Fruit fly (Drosophila melanogaster) whole organism, embryonic: ENCODE measurements around the gene Glg1.
A peak's percentile ranks its signal among the peaks of the same experiment; 100 is the strongest.

Source experiments
- Adf1 ChIP-seq: fragments of 200-800 bp; sonication (Bioruptor generic); IDR thresholded peaks from 2 replicates; pipeline ENCODE4 v1.3.6; 2022; ENCODE audit warnings: missing biosample characterization, missing genetic modification characterization
- CG10565 ChIP-seq: fragments of 200-800 bp; sonication (Bioruptor generic); optimal IDR thresholded peaks from 3 replicates; lab custom pipeline; 2016; ENCODE audit warnings: missing biosample characterization, mild to moderate bottlenecking, missing genetic modification characterization
- CG10654 ChIP-seq: fragments of 200-800 bp; sonication (Bioruptor generic); optimal IDR thresholded peaks from 2 replicates; lab custom pipeline; 2016; ENCODE audit warnings: missing biosample characterization, missing genetic modification characterization
- CG11696 ChIP-seq: fragments of 200-800 bp; sonication (Bioruptor generic); IDR thresholded peaks from 2 replicates; pipeline ENCODE4 v1.3.6; 2022; ENCODE audit warnings: missing biosample characterization, missing genetic modification characterization
- CG12155 ChIP-seq: fragments of 200-800 bp; sonication (Bioruptor generic); optimal IDR thresholded peaks from 3 replicates; lab custom pipeline; 2016; ENCODE audit warnings: missing biosample characterization, missing genetic modification characterization
- CG12219 ChIP-seq: fragments of 200-800 bp; sonication (Bioruptor generic); optimal IDR thresholded peaks from 3 replicates; lab custom pipeline; 2018; ENCODE audit warnings: missing biosample characterization, mild to moderate bottlenecking, missing genetic modification characterization
- CG12769 ChIP-seq: fragments of 200-800 bp; sonication (Bioruptor generic); optimal IDR thresholded peaks from 2 replicates; lab custom pipeline; 2019; ENCODE audit warnings: missing biosample characterization, mild to moderate bottlenecking, missing genetic modification characterization, moderate library complexity
- CG13296 ChIP-seq: fragments of 200-800 bp; sonication (Bioruptor generic); optimal IDR thresholded peaks from 3 replicates; lab custom pipeline; 2018; ENCODE audit warnings: missing biosample characterization, mild to moderate bottlenecking, missing genetic modification characterization
- CG15479 ChIP-seq: fragments of 200-800 bp; sonication (Bioruptor generic); optimal IDR thresholded peaks from 3 replicates; lab custom pipeline; 2019; ENCODE audit warnings: missing biosample characterization, mild to moderate bottlenecking, missing genetic modification characterization, moderate library complexity
- CG16813 ChIP-seq: fragments of 200-800 bp; sonication (Bioruptor generic); IDR thresholded peaks from 3 replicates; pipeline ENCODE4 v1.3.6; 2022; ENCODE audit warnings: missing biosample characterization, missing genetic modification characterization; ENCODE audit not compliant: partially characterized antibody
- CG2889 ChIP-seq: fragments of 200-800 bp; sonication (Bioruptor generic); IDR thresholded peaks from 3 replicates; pipeline ENCODE4 v1.3.6; 2022; ENCODE audit warnings: missing biosample characterization, missing genetic modification characterization
- CG30431 ChIP-seq: fragments of 200-800 bp; sonication (Bioruptor generic); optimal IDR thresholded peaks from 2 replicates; lab custom pipeline; 2017; ENCODE audit warnings: missing biosample characterization, missing genetic modification characterization
- CG31224 ChIP-seq: fragments of 200-800 bp; sonication (Bioruptor generic); IDR thresholded peaks from 2 replicates; pipeline ENCODE4 v1.3.6; 2022; ENCODE audit warnings: missing biosample characterization, missing genetic modification characterization
- CG32772 ChIP-seq: fragments of 200-800 bp; sonication (Bioruptor generic); IDR thresholded peaks from 2 replicates; pipeline ENCODE4 v1.3.6; 2022; ENCODE audit warnings: missing biosample characterization, missing genetic modification characterization
- CG3726 ChIP-seq: fragments of 200-800 bp; sonication (Bioruptor generic); IDR thresholded peaks from 3 replicates; pipeline ENCODE4, ENCODE4 v1.3.6; 2022; ENCODE audit warnings: missing biosample characterization, missing genetic modification characterization
- CG3838 ChIP-seq: fragments of 200-800 bp; sonication (Bioruptor generic); optimal IDR thresholded peaks from 3 replicates; lab custom pipeline; 2016; ENCODE audit warnings: missing biosample characterization, missing genetic modification characterization
- CG43689 ChIP-seq: fragments of 200-800 bp; sonication (Bioruptor generic); IDR thresholded peaks from 2 replicates; pipeline ENCODE4 v1.3.6; 2022; ENCODE audit warnings: missing biosample characterization, missing genetic modification characterization
- CG4707 ChIP-seq: fragments of 200-800 bp; sonication (Bioruptor generic); optimal IDR thresholded peaks from 2 replicates; lab custom pipeline; 2018; ENCODE audit warnings: missing biosample characterization, mild to moderate bottlenecking, missing genetic modification characterization, moderate library complexity
- CG7786 ChIP-seq: fragments of 200-800 bp; sonication (Bioruptor generic); optimal IDR thresholded peaks from 2 replicates; lab custom pipeline; 2016; ENCODE audit warnings: missing biosample characterization, missing genetic modification characterization
- CG8290 ChIP-seq, 3 experiments: fragments of 200-800 bp; sonication (Bioruptor generic); optimal IDR thresholded peaks; 2 replicates each; lab custom pipeline; 2016 to 2019; ENCODE audit warnings: missing biosample characterization in 3 of 3, missing genetic modification characterization in 3 of 3, mild to moderate bottlenecking in 2 of 3, moderate library complexity in 1 of 3
- CkIIα-i1 ChIP-seq: fragments of 200-800 bp; sonication (Bioruptor generic); IDR thresholded peaks from 2 replicates; pipeline ENCODE4 v1.3.6; 2022; ENCODE audit warnings: missing biosample characterization, missing genetic modification characterization
- CoRest ChIP-seq: fragments of 200-800 bp; sonication (Bioruptor generic); optimal IDR thresholded peaks from 3 replicates; lab custom pipeline; 2018; ENCODE audit warnings: missing biosample characterization, mild to moderate bottlenecking, missing genetic modification characterization, moderate library complexity
- Elba2 ChIP-seq: fragments of 200-800 bp; sonication (Bioruptor generic); optimal IDR thresholded peaks from 3 replicates; lab custom pipeline; 2016; ENCODE audit warnings: missing biosample characterization, missing genetic modification characterization
- GATAe ChIP-seq: fragments of 200-800 bp; sonication (Bioruptor generic); conservative IDR thresholded peaks from 2 replicates; pipeline ENCODE4 v1.3.6; 2022; ENCODE audit warnings: missing biosample characterization, missing genetic modification characterization
- Hey ChIP-seq: fragments of 200-800 bp; sonication (Bioruptor generic); optimal IDR thresholded peaks from 3 replicates; lab custom pipeline; 2018; ENCODE audit warnings: missing biosample characterization, mild to moderate bottlenecking, missing genetic modification characterization
- Hr78 ChIP-seq, 2 experiments: fragments of 200-800 bp in 1 of 2; fragments of >200 bp in 1 of 2; sonication (Bioruptor generic) in 1 of 2; optimal IDR thresholded peaks; 2 replicates each; lab custom pipeline; 2017 to 2019; ENCODE audit warnings: missing biosample characterization in 2 of 2, missing genetic modification characterization in 2 of 2, mild to moderate bottlenecking in 1 of 2, moderate library complexity in 1 of 2
- Mes4 ChIP-seq: fragments of 200-800 bp; sonication (Bioruptor generic); optimal IDR thresholded peaks from 2 replicates; lab custom pipeline; 2016; ENCODE audit warnings: missing biosample characterization, missing genetic modification characterization
- Neu2 ChIP-seq: fragments of 200-800 bp; sonication (Bioruptor generic); optimal IDR thresholded peaks from 3 replicates; lab custom pipeline; 2016; ENCODE audit warnings: missing biosample characterization, missing genetic modification characterization, borderline replicate concordance
- Oli ChIP-seq: fragments of 200-800 bp; sonication (Bioruptor generic); optimal IDR thresholded peaks from 2 replicates; lab custom pipeline; 2018; ENCODE audit warnings: missing biosample characterization, mild to moderate bottlenecking, missing genetic modification characterization, moderate library complexity
- Vsx1 ChIP-seq: fragments of 200-800 bp; sonication (Bioruptor generic); optimal IDR thresholded peaks from 2 replicates; lab custom pipeline; 2017; ENCODE audit warnings: missing biosample characterization, mild to moderate bottlenecking, missing genetic modification characterization, missing genetic modification reagents
- Xbp1 ChIP-seq: fragments of 200-800 bp; sonication (Bioruptor generic); optimal IDR thresholded peaks from 3 replicates; lab custom pipeline; 2016; ENCODE audit warnings: missing biosample characterization, mild to moderate bottlenecking, missing genetic modification characterization
- cas ChIP-seq: fragments of 200-800 bp; sonication (Bioruptor generic); IDR thresholded peaks from 2 replicates; pipeline ENCODE4 v1.3.6; 2022; ENCODE audit warnings: missing biosample characterization, missing genetic modification characterization
- cato ChIP-seq: fragments of 200-800 bp; sonication (Bioruptor generic); optimal IDR thresholded peaks from 2 replicates; lab custom pipeline; 2016; ENCODE audit warnings: missing biosample characterization, missing genetic modification characterization, borderline replicate concordance
- caup ChIP-seq: fragments of 200-800 bp; sonication (Bioruptor generic); optimal IDR thresholded peaks from 3 replicates; lab custom pipeline; 2017; ENCODE audit warnings: missing biosample characterization, mild to moderate bottlenecking, missing genetic modification characterization, moderate library complexity; ENCODE audit not compliant: severe bottlenecking
- crol ChIP-seq: fragments of 200-800 bp; sonication (Bioruptor generic); IDR thresholded peaks from 2 replicates; pipeline ENCODE4 v1.3.6; 2022; ENCODE audit warnings: missing biosample characterization, missing genetic modification characterization
- da ChIP-seq: fragments of 200-800 bp; sonication (Bioruptor generic); optimal IDR thresholded peaks from 2 replicates; lab custom pipeline; 2016; ENCODE audit warnings: missing biosample characterization, missing genetic modification characterization
- dmrt99B ChIP-seq: fragments of 200-800 bp; sonication (Bioruptor generic); optimal IDR thresholded peaks from 2 replicates; lab custom pipeline; 2018; ENCODE audit warnings: missing biosample characterization, mild to moderate bottlenecking, missing genetic modification characterization, moderate library complexity
- fd96Cb ChIP-seq: fragments of 200-800 bp; sonication (Bioruptor generic); optimal IDR thresholded peaks from 2 replicates; lab custom pipeline; 2018; ENCODE audit warnings: missing biosample characterization, mild to moderate bottlenecking, missing genetic modification characterization, moderate library complexity
- gsb-n ChIP-seq: fragments of 200-800 bp; sonication (Bioruptor generic); optimal IDR thresholded peaks from 3 replicates; lab custom pipeline; 2018; ENCODE audit warnings: missing biosample characterization, mild to moderate bottlenecking, missing genetic modification characterization
- inv ChIP-seq: fragments of 200-800 bp; sonication (Bioruptor generic); IDR thresholded peaks from 2 replicates; pipeline ENCODE4 v1.3.6; 2022; ENCODE audit warnings: missing biosample characterization, missing genetic modification characterization; ENCODE audit not compliant: partially characterized antibody
- klu ChIP-seq: fragments of 200-800 bp; sonication (Bioruptor generic); IDR thresholded peaks from 2 replicates; pipeline ENCODE4 v1.3.6; 2022; ENCODE audit warnings: missing biosample characterization, missing genetic modification characterization
- lab ChIP-seq: fragments of 200-800 bp; sonication (Bioruptor generic); optimal IDR thresholded peaks from 3 replicates; lab custom pipeline; 2017; ENCODE audit warnings: missing biosample characterization, missing genetic modification characterization, mild to moderate bottlenecking, moderate library complexity, missing genetic modification reagents
- psq ChIP-seq: fragments of 200-800 bp; sonication (Bioruptor generic); optimal IDR thresholded peaks from 2 replicates; lab custom pipeline; 2017; ENCODE audit warnings: missing biosample characterization, missing genetic modification characterization
- rib ChIP-seq: fragments of 200-800 bp; sonication (Bioruptor generic); IDR thresholded peaks from 2 replicates; pipeline ENCODE4 v1.3.6; 2022; ENCODE audit warnings: missing biosample characterization, missing genetic modification characterization
- unpg ChIP-seq: fragments of 200-800 bp; sonication (Bioruptor generic); optimal IDR thresholded peaks from 3 replicates; lab custom pipeline; 2018; ENCODE audit warnings: missing biosample characterization, mild to moderate bottlenecking, missing genetic modification characterization, moderate library complexity
- wek ChIP-seq: fragments of 200-800 bp; sonication (Bioruptor generic); optimal IDR thresholded peaks from 3 replicates; lab custom pipeline; 2018; ENCODE audit warnings: missing biosample characterization, mild to moderate bottlenecking, missing genetic modification characterization, moderate library complexity

The Glg1 gene

DNA sequence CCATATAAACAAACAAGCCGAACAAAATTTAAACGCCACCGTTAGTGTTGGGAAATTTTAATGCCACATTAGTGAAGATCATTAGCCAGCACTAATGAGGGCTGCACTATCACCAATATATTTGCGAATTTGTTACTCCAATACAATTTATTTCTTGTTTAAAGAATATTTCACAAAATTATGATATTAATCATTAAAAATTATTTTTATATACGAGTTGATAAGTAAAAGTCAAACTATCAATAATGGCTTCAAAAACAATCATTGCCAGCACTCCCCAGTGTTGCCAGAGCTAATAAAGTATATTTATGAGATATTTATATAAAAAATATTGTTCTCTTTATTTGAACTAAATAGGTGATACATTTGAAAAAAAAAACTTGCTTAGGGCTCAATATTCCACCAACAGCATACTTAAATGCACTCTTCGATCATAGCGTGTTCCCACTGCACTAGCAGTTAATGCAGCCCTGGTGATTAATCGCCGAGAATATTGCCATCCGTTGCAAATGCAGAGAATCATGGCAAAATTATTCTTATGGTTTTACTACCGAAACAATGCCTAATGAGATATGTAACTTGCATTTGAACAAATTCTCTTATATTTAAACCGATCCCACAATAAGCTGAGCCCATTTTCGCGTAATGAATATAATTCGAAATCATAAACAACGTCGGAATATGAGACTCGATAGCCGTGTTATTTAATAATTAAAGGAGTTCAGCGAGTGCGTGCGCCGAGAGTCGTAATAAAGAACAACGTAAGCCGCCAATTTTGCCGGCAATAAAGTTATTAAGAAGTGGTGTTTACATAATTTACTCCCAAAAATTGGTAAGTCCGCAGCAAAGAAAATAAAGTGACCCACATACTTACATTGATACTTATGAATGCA is 8.7 kb upstream of the Glg1 start, which contains the start of the genes SAK and Cdk12 (continued):
- TF ChIP-seq CG31224 (GFP tag; lab: Robert Waterston, UW) (peak; percentile 78), dmrt99B (tag; lab: Kevin White, UChicago) (peak; percentile 83), CG11696 (GFP tag; lab: Robert Waterston, UW) (no peak; the same call in 1 of the 2 replicates), GATAe (peak; percentile 38; the same call in 1 of the 2 replicates), CoRest (tag; lab: Kevin White, UChicago) (peak; percentile 91), CG16813 (GFP tag; lab: Robert Waterston, UW) (peak; percentile 55; the same call in 2 of the 3 replicates), fd96Cb (tag; lab: Kevin White, UChicago) (peak; percentile 76), da (GFP tag; lab: Kevin White, UChicago) (no peak), crol (GFP tag; lab: Robert Waterston, UW) (no peak), cas (GFP tag; lab: Robert Waterston, UW) (no peak; the same call in 1 of the 2 replicates), Xbp1 (GFP tag; lab: Kevin White, UChicago) (peak; percentile 88), Neu2 (GFP tag; lab: Kevin White, UChicago) (no peak), wek (GFP tag; lab: Kevin White, UChicago) (no peak), CG10565 (GFP tag; lab: Kevin White, UChicago) (peak; percentile 38), CG43689 (GFP tag; lab: Robert Waterston, UW) (0 out of 2 replicates have a peak, but pooled peaks have one; percentile 34), CG4707 (GFP tag; lab: Kevin White, UChicago) (no peak), inv (peak; percentile 22; the same call in 1 of the 2 replicates), Hey (tag; lab: Kevin White, UChicago) (no peak), Adf1 (GFP tag; lab: Robert Waterston, UW) (peak; percentile 55), CG2889 (GFP tag; lab: Robert Waterston, UW) (peak; percentile 81; the same call in 2 of the 3 replicates), CkIIα-i1 (no peak), psq (GFP tag; lab: Kevin White, UChicago) (peak; percentile 63), unpg (GFP tag; lab: Kevin White, UChicago) (peak; percentile 81), lab (peak; percentile 89), CG7786 (peak; percentile 65), gsb-n (peak; percentile 82), Elba2 (GFP tag; lab: Kevin White, UChicago) (peak; percentile 77), CG10654 (GFP tag; lab: Kevin White, UChicago) (peak; percentile 64), cato (GFP tag; lab: Kevin White, UChicago) (peak; percentile 68), Hr78 (GFP tag; optimal IDR thresholded peaks at IDR 0.05; lab: Kevin White, UChicago) (peak in 1 of 2 experiments; percentile 83), CG3838 (peak; percentile 47), CG32772 (peak; percentile 76), CG12219 (GFP tag; lab: Kevin White, UChicago) (peak; percentile 58), CG12155 (GFP tag; lab: Kevin White, UChicago) (peak; percentile 88), CG12769 (tag; lab: Kevin White, UChicago) (peak; percentile 72), CG8290 (GFP tag; optimal IDR thresholded peaks at IDR 0.05; lab: Kevin White, UChicago) (peak; percentile 82), CG8290 (tag; optimal IDR thresholded peaks at IDR 0.05; lab: Kevin White, UChicago) (peak; percentile 58 to 62), Oli (tag; lab: Kevin White, UChicago) (peak; percentile 84), klu (GFP tag; lab: Robert Waterston, UW) (peak; percentile 81), CG3726 (peak; percentile 73; the same call in 2 of the 3 replicates), Mes4 (GFP tag; lab: Kevin White, UChicago) (peak; percentile 29), CG15479 (GFP tag; lab: Kevin White, UChicago) (peak; percentile 12), Vsx1 (GFP tag; lab: Kevin White, UChicago) (peak; percentile 82), CG13296 (GFP tag; lab: Kevin White, UChicago) (peak; percentile 86), caup (GFP tag; lab: Kevin White, UChicago) (peak; percentile 88), CG30431 (GFP tag; lab: Kevin White, UChicago) (peak; percentile 65), rib (GFP tag; lab: Robert Waterston, UW) (peak; percentile 64; the same call in 1 of the 2 replicates)
